Fruit fly (Drosophila melanogaster): ENCODE data around the gene Hpd.

The Hpd gene

DNA sequence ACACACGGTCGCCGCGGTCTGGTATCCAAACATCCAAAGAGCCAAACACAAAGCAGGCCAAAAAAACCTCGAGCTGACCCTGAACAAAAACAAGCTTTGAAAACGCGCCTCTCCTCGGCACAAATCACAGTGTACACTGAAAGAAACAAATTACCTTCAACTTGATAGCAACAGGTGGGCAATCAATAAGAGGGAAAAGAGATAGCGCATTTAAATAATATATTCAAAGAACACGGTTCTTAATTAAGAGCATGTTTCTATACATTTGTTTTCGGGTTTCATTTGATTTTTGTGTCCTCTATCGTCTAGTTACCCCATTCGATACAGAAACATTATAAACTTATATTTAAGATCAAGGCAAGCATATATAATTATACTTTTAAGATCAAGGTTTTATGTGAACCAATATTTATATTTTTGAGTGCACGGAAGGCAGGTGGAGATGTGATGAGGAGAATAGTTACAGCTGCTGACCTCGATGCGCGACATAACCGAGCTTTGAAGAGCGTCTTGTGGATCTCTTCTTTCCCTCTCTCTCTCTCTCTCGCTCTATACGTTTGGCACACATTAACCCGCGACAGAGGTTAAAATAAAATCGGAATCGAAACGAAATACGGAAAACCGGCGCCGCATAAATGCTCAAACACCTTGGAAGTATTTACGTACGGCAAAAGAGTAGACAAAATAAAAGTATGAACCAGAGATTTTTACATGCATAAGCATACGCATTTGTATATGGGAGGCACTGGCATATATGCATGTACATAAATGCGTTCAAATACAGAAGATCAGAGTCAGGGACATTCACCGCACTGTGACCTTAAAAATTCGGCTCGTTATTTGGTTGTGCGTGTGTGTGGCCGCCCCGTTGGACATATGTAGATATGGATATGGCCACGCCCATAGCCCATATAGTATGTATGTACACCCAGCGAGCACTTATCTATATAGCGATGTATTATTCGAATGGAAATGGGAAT lies 41.1 kb downstream of the Hpd start (continued):
- TF ChIP-seq CG16779 (tag; optimal IDR thresholded peaks at IDR 0.05) (peak; percentile 69), fkh (GFP tag; optimal IDR thresholded peaks at IDR 0.05) (peak; percentile 62), Eip75B (GFP tag; optimal IDR thresholded peaks at IDR 0.05) (peak; percentile 88), CG1621 (tag; optimal IDR thresholded peaks at IDR 0.05) (peak; percentile 39), Ets21C (GFP tag; optimal IDR thresholded peaks at IDR 0.05) (peak; percentile 50), acj6 (GFP tag; optimal IDR thresholded peaks at IDR 0.05) (peak; percentile 81), net (GFP tag; optimal IDR thresholded peaks at IDR 0.05) (peak; percentile 81), lz (GFP tag; optimal IDR thresholded peaks at IDR 0.05) (peak; percentile 78), Hr4 (GFP tag; optimal IDR thresholded peaks at IDR 0.05) (peak; percentile 88), CG34406 (GFP tag; optimal IDR thresholded peaks at IDR 0.05) (peak; percentile 80), CG15336 (GFP tag; IDR thresholded peaks at IDR 0.05) (peak; percentile 85), CG10631 (GFP tag; optimal IDR thresholded peaks at IDR 0.05) (peak; percentile 82), CG8119 (GFP tag; IDR thresholded peaks at IDR 0.05) (peak; percentile 76), CG8319 (GFP tag; optimal IDR thresholded peaks at IDR 0.05) (peak; percentile 69), Sox15 (GFP tag; optimal IDR thresholded peaks at IDR 0.05) (peak; percentile 70), CG3032 (tag; optimal IDR thresholded peaks at IDR 0.05) (peak; percentile 72), Lpt (GFP tag; optimal IDR thresholded peaks at IDR 0.05) (peak; percentile 84), CG6808 (GFP tag; optimal IDR thresholded peaks at IDR 0.05) (peak; percentile 65), spab (GFP tag; optimal IDR thresholded peaks at IDR 0.05) (peak; percentile 71), CG6792 (GFP tag; optimal IDR thresholded peaks at IDR 0.05) (peak; percentile 78), CG6163 (GFP tag; IDR thresholded peaks at IDR 0.05) (peak; percentile 64), salr (GFP tag; optimal IDR thresholded peaks at IDR 0.05) (peak; percentile 34 to 85), CG7368 (GFP tag; optimal IDR thresholded peaks at IDR 0.05) (peak; percentile 74), esn (GFP tag; optimal IDR thresholded peaks at IDR 0.05) (peak; percentile 79), CG8632 (GFP tag; optimal IDR thresholded peaks at IDR 0.05) (peak; percentile 79), Hr39 (GFP tag; optimal IDR thresholded peaks at IDR 0.05) (peak; percentile 65), CG11902 (GFP tag; optimal IDR thresholded peaks at IDR 0.05) (peak; percentile 62), vri (GFP tag; optimal IDR thresholded peaks at IDR 0.05) (peak; percentile 39), dac (GFP tag; optimal IDR thresholded peaks at IDR 0.05) (peak; percentile 82), CG32006 (GFP tag; optimal IDR thresholded peaks at IDR 0.05) (peak; percentile 95), fd85E (GFP tag; optimal IDR thresholded peaks at IDR 0.05) (peak; percentile 2), ss (GFP tag; optimal IDR thresholded peaks at IDR 0.05) (peak in 1 of 2 experiments; percentile 54)

DNA sequence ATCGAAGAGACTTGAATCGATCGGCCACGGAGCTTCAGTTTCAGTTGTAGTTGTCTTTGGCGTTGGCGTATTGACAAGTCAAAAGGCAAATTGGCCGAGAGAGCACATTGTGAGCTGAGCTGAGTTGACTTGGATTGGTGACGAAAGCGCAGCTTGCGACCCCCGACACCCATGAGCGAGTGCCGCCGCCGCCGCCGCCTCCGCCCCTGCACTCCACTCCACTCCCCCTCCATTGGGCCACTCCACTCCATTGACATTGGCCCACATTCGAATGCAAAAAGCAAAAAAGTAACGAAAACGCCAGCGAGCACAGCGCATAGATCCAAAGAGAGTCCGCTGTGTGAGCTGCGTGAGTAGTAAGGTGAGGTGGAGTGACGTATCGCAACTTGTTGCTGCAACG lies 41.9 kb downstream of the Hpd start:
- TF ChIP-seq spab (GFP tag; optimal IDR thresholded peaks at IDR 0.05), result no peak
- no peak for TF ChIP-seq achi (GFP tag; optimal IDR thresholded peaks at IDR 0.05)
- TF ChIP-seq Met (GFP tag; optimal IDR thresholded peaks at IDR 0.05), result no peak
- TF ChIP-seq fd59A (GFP tag; optimal IDR thresholded peaks at IDR 0.05), result no peak
- TF ChIP-seq vri (GFP tag; optimal IDR thresholded peaks at IDR 0.05), result no peak
- TF ChIP-seq CG6792 (GFP tag; optimal IDR thresholded peaks at IDR 0.05), result no peak

DNA sequence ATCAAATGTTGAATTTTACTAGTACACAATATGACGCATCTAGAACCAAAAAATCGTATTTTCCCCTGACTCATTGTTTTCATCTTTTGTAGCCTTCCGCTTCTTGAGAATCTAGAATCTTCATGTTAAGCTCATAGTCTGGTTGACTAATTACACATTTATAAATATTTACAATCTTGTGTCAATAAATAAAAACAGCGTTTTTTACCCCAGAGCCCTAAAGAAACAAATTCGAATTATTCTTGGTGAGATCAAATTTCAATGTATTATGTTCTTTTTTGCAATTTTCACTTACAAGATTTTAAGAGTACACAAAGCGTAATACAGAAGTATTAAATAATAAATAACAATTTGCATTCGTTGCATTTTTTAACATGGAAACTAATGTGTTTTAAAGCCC lies 43.6 kb downstream of the Hpd start:
- TF ChIP-seq fkh (GFP tag; optimal IDR thresholded peaks at IDR 0.05), result peak; percentile 39
- TF ChIP-seq Ets96B (tag; optimal IDR thresholded peaks at IDR 0.05), result no peak
- TF ChIP-seq pdm3 (GFP tag; optimal IDR thresholded peaks at IDR 0.05), result no peak
- no peak for TF ChIP-seq acj6 (GFP tag; optimal IDR thresholded peaks at IDR 0.05)
- no peak for TF ChIP-seq CG7368 (GFP tag; optimal IDR thresholded peaks at IDR 0.05)
- TF ChIP-seq Sox15 (GFP tag; optimal IDR thresholded peaks at IDR 0.05), result no peak
- TF ChIP-seq CG8319 (GFP tag; optimal IDR thresholded peaks at IDR 0.05), result no peak

Data from whole organism, prepupa.